Fruit fly (Drosophila melanogaster) whole organism, prepupa: ENCODE measurements around the gene CG11369.
A peak's percentile ranks its signal among the peaks of the same experiment; 100 is the strongest.

Experiments used
- Blimp-1 ChIP-seq: fragments of 200-800 bp; sonication (Bioruptor generic); optimal IDR thresholded peaks from 3 replicates; lab custom pipeline; 2017; ENCODE audit warnings: missing biosample characterization, missing genetic modification characterization, mild to moderate bottlenecking, moderate library complexity, missing genetic modification reagents
- CG10631 ChIP-seq: fragments of 200-800 bp; sonication (Bioruptor generic); optimal IDR thresholded peaks from 2 replicates; lab custom pipeline; 2016; ENCODE audit warnings: missing biosample characterization, missing genetic modification characterization
- CG10669 ChIP-seq: fragments of 200-800 bp; sonication (Bioruptor generic); optimal IDR thresholded peaks from 3 replicates; lab custom pipeline; 2018; ENCODE audit warnings: missing biosample characterization, mild to moderate bottlenecking, missing genetic modification characterization, moderate library complexity
- CG11294 ChIP-seq: fragments of 200-800 bp; sonication (Bioruptor generic); IDR thresholded peaks from 2 replicates; pipeline ENCODE4 v1.3.6; 2022; ENCODE audit warnings: missing biosample characterization, missing genetic modification characterization
- CG11902 ChIP-seq: fragments of 200-800 bp; sonication (Bioruptor generic); optimal IDR thresholded peaks from 3 replicates; lab custom pipeline; 2016; ENCODE audit warnings: missing biosample characterization, missing genetic modification characterization
- CG15336 ChIP-seq: fragments of 200-800 bp; sonication (Bioruptor generic); IDR thresholded peaks from 2 replicates; pipeline ENCODE4 v1.3.6; 2022; ENCODE audit warnings: missing biosample characterization, missing genetic modification characterization
- CG1621 ChIP-seq: fragments of 200-800 bp; sonication (Bioruptor generic); optimal IDR thresholded peaks from 3 replicates; lab custom pipeline; 2018; ENCODE audit warnings: missing biosample characterization, mild to moderate bottlenecking, missing genetic modification characterization
- CG3032 ChIP-seq: fragments of 200-800 bp; optimal IDR thresholded peaks from 2 replicates; lab custom pipeline; 2019; ENCODE audit warnings: missing biosample characterization, mild to moderate bottlenecking, missing genetic modification characterization, moderate library complexity
- CG31627 ChIP-seq: fragments of 200-800 bp; sonication (Bioruptor generic); optimal IDR thresholded peaks from 3 replicates; lab custom pipeline; 2016; ENCODE audit warnings: missing biosample characterization, missing genetic modification characterization
- CG32006 ChIP-seq: fragments of 200-800 bp; sonication (Bioruptor generic); optimal IDR thresholded peaks from 3 replicates; lab custom pipeline; 2017; ENCODE audit warnings: missing biosample characterization, mild to moderate bottlenecking, missing genetic modification characterization
- CG34406 ChIP-seq: fragments of 200-800 bp; sonication (Bioruptor generic); optimal IDR thresholded peaks from 3 replicates; lab custom pipeline; 2016; ENCODE audit warnings: missing biosample characterization, missing genetic modification characterization
- CG4318 ChIP-seq: fragments of 200-800 bp; sonication (Bioruptor generic); optimal IDR thresholded peaks from 3 replicates; lab custom pipeline; 2017; ENCODE audit warnings: missing biosample characterization, mild to moderate bottlenecking, missing genetic modification characterization
- CG6276 ChIP-seq: fragments of 200-800 bp; sonication (Bioruptor generic); optimal IDR thresholded peaks from 2 replicates; lab custom pipeline; 2017; ENCODE audit warnings: missing biosample characterization, mild to moderate bottlenecking, missing genetic modification characterization
- CG6792 ChIP-seq: fragments of 200-800 bp; sonication (Bioruptor generic); optimal IDR thresholded peaks from 3 replicates; lab custom pipeline; 2016; ENCODE audit warnings: missing biosample characterization, missing genetic modification characterization
- CG6808 ChIP-seq: fragments of 200-800 bp; sonication (Bioruptor generic); optimal IDR thresholded peaks from 3 replicates; lab custom pipeline; 2017; ENCODE audit warnings: missing biosample characterization, missing genetic modification characterization, mild to moderate bottlenecking, moderate library complexity, missing genetic modification reagents
- CG6854 ChIP-seq: fragments of 200-800 bp; sonication (Bioruptor generic); optimal IDR thresholded peaks from 2 replicates; lab custom pipeline; 2017; ENCODE audit warnings: missing biosample characterization, mild to moderate bottlenecking, missing genetic modification characterization
- CG7368 ChIP-seq: fragments of 200-800 bp; sonication (Bioruptor generic); optimal IDR thresholded peaks from 3 replicates; lab custom pipeline; 2016; ENCODE audit warnings: missing biosample characterization, missing genetic modification characterization
- CG8119 ChIP-seq: fragments of 200-800 bp; sonication (Bioruptor generic); IDR thresholded peaks from 3 replicates; pipeline ENCODE4 v1.3.6; 2022; ENCODE audit warnings: missing biosample characterization, missing genetic modification characterization
- CG8319 ChIP-seq: fragments of 200-800 bp; sonication (Bioruptor generic); optimal IDR thresholded peaks from 3 replicates; lab custom pipeline; 2016; ENCODE audit warnings: missing biosample characterization, missing genetic modification characterization
- CG8632 ChIP-seq: fragments of 200-800 bp; sonication (Bioruptor generic); optimal IDR thresholded peaks from 3 replicates; lab custom pipeline; 2016; ENCODE audit warnings: missing biosample characterization, missing genetic modification characterization
- CG9139 ChIP-seq: fragments of 200-800 bp; sonication (Bioruptor generic); optimal IDR thresholded peaks from 3 replicates; lab custom pipeline; 2017; ENCODE audit warnings: missing biosample characterization, mild to moderate bottlenecking, missing genetic modification characterization
- Eip75B ChIP-seq: fragments of 200-800 bp; sonication (Bioruptor generic); optimal IDR thresholded peaks from 3 replicates; lab custom pipeline; 2016; ENCODE audit warnings: missing biosample characterization, missing genetic modification characterization
- Eip78C ChIP-seq: fragments of 200-800 bp; sonication (Bioruptor generic); peaks from one replicate; lab custom pipeline; 2016; ENCODE audit warnings: missing biosample characterization, missing genetic modification characterization
- Eip93F ChIP-seq: fragments of 200-800 bp; sonication (Bioruptor generic); optimal IDR thresholded peaks from 2 replicates; lab custom pipeline; 2016; ENCODE audit warnings: missing biosample characterization, mild to moderate bottlenecking, missing genetic modification characterization
- Ets21C ChIP-seq: fragments of 200-800 bp; sonication (Bioruptor generic); optimal IDR thresholded peaks from 3 replicates; lab custom pipeline; 2016; ENCODE audit warnings: missing biosample characterization, missing genetic modification characterization
- Ets96B ChIP-seq: fragments of 200-800 bp; optimal IDR thresholded peaks from 2 replicates; lab custom pipeline; 2019; ENCODE audit warnings: missing biosample characterization, mild to moderate bottlenecking, missing genetic modification characterization, moderate library complexity
- Hr38 ChIP-seq: sonication (Bioruptor generic); optimal IDR thresholded peaks from 2 replicates; lab custom pipeline; 2016; ENCODE audit warnings: missing biosample characterization, missing genetic modification characterization
- Hr39 ChIP-seq: fragments of 200-800 bp; sonication (Bioruptor generic); optimal IDR thresholded peaks from 2 replicates; lab custom pipeline; 2016; ENCODE audit warnings: missing biosample characterization, missing genetic modification characterization
- Hr4 ChIP-seq: fragments of 200-800 bp; sonication (Bioruptor generic); optimal IDR thresholded peaks from 3 replicates; lab custom pipeline; 2016; ENCODE audit warnings: missing biosample characterization, missing genetic modification characterization
- Met ChIP-seq: fragments of 200-800 bp; sonication (Bioruptor generic); optimal IDR thresholded peaks from 3 replicates; lab custom pipeline; 2016; ENCODE audit warnings: missing biosample characterization, missing genetic modification characterization
- OdsH ChIP-seq: fragments of 200-800 bp; sonication (Bioruptor generic); optimal IDR thresholded peaks from 3 replicates; lab custom pipeline; 2016; ENCODE audit warnings: missing biosample characterization, missing genetic modification characterization
- Smox ChIP-seq: fragments of 200-800 bp; sonication (Bioruptor generic); optimal IDR thresholded peaks from 3 replicates; lab custom pipeline; 2016; ENCODE audit warnings: missing biosample characterization, missing genetic modification characterization
- achi ChIP-seq: fragments of 200-800 bp; sonication (Bioruptor generic); optimal IDR thresholded peaks from 3 replicates; lab custom pipeline; 2016; ENCODE audit warnings: missing biosample characterization, missing genetic modification characterization
- acj6 ChIP-seq: fragments of 200-800 bp; sonication (Bioruptor generic); optimal IDR thresholded peaks from 3 replicates; lab custom pipeline; 2016; ENCODE audit warnings: missing biosample characterization, missing genetic modification characterization
- dsx ChIP-seq: fragments of 200-800 bp; optimal IDR thresholded peaks from 3 replicates; lab custom pipeline; 2019; ENCODE audit warnings: missing biosample characterization, mild to moderate bottlenecking, missing genetic modification characterization, moderate library complexity; ENCODE audit not compliant: poor library complexity, severe bottlenecking
- fkh ChIP-seq: fragments of 200-800 bp; sonication (Bioruptor generic); optimal IDR thresholded peaks from 3 replicates; lab custom pipeline; 2017; ENCODE audit warnings: missing biosample characterization, mild to moderate bottlenecking, missing genetic modification characterization, moderate library complexity
- lz ChIP-seq: fragments of 200-800 bp; sonication (Bioruptor generic); optimal IDR thresholded peaks from 3 replicates; lab custom pipeline; 2016; ENCODE audit warnings: missing biosample characterization, missing genetic modification characterization
- net ChIP-seq: fragments of 200-800 bp; sonication (Bioruptor generic); optimal IDR thresholded peaks from 3 replicates; lab custom pipeline; 2016; ENCODE audit warnings: missing biosample characterization, missing genetic modification characterization
- pdm3 ChIP-seq: fragments of 200-800 bp; sonication (Bioruptor generic); optimal IDR thresholded peaks from 3 replicates; lab custom pipeline; 2016; ENCODE audit warnings: missing biosample characterization, missing genetic modification characterization
- spab ChIP-seq: fragments of 200-800 bp; sonication (Bioruptor generic); optimal IDR thresholded peaks from 2 replicates; lab custom pipeline; 2017; ENCODE audit warnings: missing biosample characterization, mild to moderate bottlenecking, missing genetic modification characterization, missing genetic modification reagents
- ss ChIP-seq, 2 experiments: fragments of 200-800 bp; sonication (Bioruptor generic); optimal IDR thresholded peaks; 2 replicates in 1 of 2; 3 replicates in 1 of 2; lab custom pipeline; 2017 to 2018; ENCODE audit warnings: mild to moderate bottlenecking in 2 of 2, missing biosample characterization in 2 of 2, missing genetic modification characterization in 2 of 2, moderate library complexity in 1 of 2
- svp ChIP-seq: fragments of 200-800 bp; sonication (Bioruptor generic); peaks from one replicate; lab custom pipeline; 2016; ENCODE audit warnings: missing biosample characterization, missing genetic modification characterization
- topi ChIP-seq: fragments of 200-800 bp; sonication (Bioruptor generic); optimal IDR thresholded peaks from 3 replicates; lab custom pipeline; 2016; ENCODE audit warnings: missing biosample characterization, missing genetic modification characterization

The CG11369 gene

DNA sequence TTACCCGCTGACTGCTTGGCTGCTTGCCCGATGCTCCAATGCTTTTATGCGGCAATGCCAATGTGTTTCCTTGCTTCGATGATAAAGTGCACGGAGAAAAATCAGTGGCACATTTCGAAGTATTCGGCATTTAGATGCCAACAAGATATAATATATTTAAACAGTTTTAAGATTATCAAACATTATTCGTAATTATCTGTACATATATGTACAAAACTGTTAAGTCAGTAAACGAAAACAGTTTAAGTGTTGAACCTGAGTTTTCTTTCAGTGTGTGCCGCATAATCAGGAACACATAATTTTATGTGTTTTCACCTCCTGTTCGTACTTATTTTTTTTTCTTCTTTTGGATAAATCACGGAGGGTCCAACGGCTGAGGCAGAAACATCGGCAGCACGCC, 17.8 kb upstream of the CG11369 start (continued):
- TF ChIP-seq topi (GFP tag; lab: Kevin White, UChicago) (peak; percentile 56), achi (peak; percentile 41), CG6808 (GFP tag; lab: Kevin White, UChicago) (peak; percentile 44), CG9139 (no peak), CG10669 (GFP tag; lab: Kevin White, UChicago) (peak; percentile 45), CG11294 (GFP tag; lab: Robert Waterston, UW) (no peak), acj6 (GFP tag; lab: Kevin White, UChicago) (peak; percentile 24)

DNA sequence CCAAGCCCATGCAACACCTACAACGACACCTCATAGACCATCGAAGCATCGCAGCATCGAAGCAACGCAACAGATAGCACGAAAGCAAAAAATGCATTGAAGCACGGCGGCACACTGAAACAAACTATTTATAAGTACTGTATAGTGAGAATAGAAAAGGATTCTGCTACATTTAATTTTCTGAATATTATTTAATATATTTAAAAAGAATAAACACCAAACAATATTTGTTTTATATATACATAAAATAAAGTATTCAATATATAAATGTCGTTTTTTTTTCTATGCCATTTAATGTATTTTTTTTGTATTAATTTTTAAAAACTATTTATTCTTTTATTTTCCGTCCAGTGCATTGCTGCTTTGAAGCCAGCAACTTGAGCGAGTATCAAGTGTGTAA, 16.4 kb upstream of the CG11369 start:
- TF ChIP-seq CG34406 = no peak
- no peak for TF ChIP-seq CG8119 (GFP tag; lab: Robert Waterston, UW)
- TF ChIP-seq CG7368 = no peak
- TF ChIP-seq achi = peak; percentile 14
- no peak for TF ChIP-seq Eip93F (GFP tag; lab: Kevin White, UChicago)
- no peak for TF ChIP-seq CG8319 (GFP tag; lab: Kevin White, UChicago)
- 0 out of 2 replicates have a peak, but pooled peaks have one; percentile 23 for TF ChIP-seq CG15336
- TF ChIP-seq CG3032 (tag; lab: Kevin White, UChicago) = peak; percentile 17
- TF ChIP-seq CG32006 (GFP tag; lab: Kevin White, UChicago) = peak; percentile 55
- TF ChIP-seq CG4318 (GFP tag; lab: Kevin White, UChicago) = no peak
- TF ChIP-seq CG8632 (GFP tag; lab: Kevin White, UChicago) = no peak
- TF ChIP-seq CG31627 (GFP tag; lab: Kevin White, UChicago) = no peak
- peak; percentile 36 for TF ChIP-seq Eip78C (GFP tag; lab: Kevin White, UChicago)
- no peak for TF ChIP-seq CG6276
- TF ChIP-seq lz (GFP tag; lab: Kevin White, UChicago) = no peak
- no peak for TF ChIP-seq CG10631 (GFP tag; lab: Kevin White, UChicago)
- TF ChIP-seq CG6792 (GFP tag; lab: Kevin White, UChicago) = no peak
- TF ChIP-seq ss (GFP tag; optimal IDR thresholded peaks at IDR 0.05; lab: Kevin White, UChicago) = no peak
- no peak for TF ChIP-seq Ets21C (GFP tag; lab: Kevin White, UChicago)
- TF ChIP-seq svp (GFP tag; lab: Kevin White, UChicago) = peak; percentile 1
- TF ChIP-seq fkh (GFP tag; lab: Kevin White, UChicago) = no peak
- no peak for TF ChIP-seq Hr39 (GFP tag; lab: Kevin White, UChicago)
- TF ChIP-seq Blimp-1 (GFP tag; lab: Kevin White, UChicago) = no peak
- TF ChIP-seq pdm3 = no peak
- TF ChIP-seq topi (GFP tag; lab: Kevin White, UChicago) = no peak
- no peak for TF ChIP-seq Met
- no peak for TF ChIP-seq Smox (GFP tag; lab: Kevin White, UChicago)
- no peak for TF ChIP-seq CG1621 (tag; lab: Kevin White, UChicago)
- no peak for TF ChIP-seq Hr38
- no peak for TF ChIP-seq CG6854 (GFP tag; lab: Kevin White, UChicago)
- TF ChIP-seq Ets96B (tag; lab: Kevin White, UChicago) = peak; percentile 12
- TF ChIP-seq spab = no peak
- no peak for TF ChIP-seq Hr4 (GFP tag; lab: Kevin White, UChicago)
- no peak for TF ChIP-seq CG10669 (GFP tag; lab: Kevin White, UChicago)
- peak; percentile 1 for TF ChIP-seq OdsH
- no peak for TF ChIP-seq CG6808 (GFP tag; lab: Kevin White, UChicago)
- TF ChIP-seq CG11902 = no peak
- no peak for TF ChIP-seq Eip75B (GFP tag; lab: Kevin White, UChicago)
- no peak for TF ChIP-seq net (GFP tag; lab: Kevin White, UChicago)
- no peak for TF ChIP-seq dsx (GFP tag; lab: Kevin White, UChicago)
